Fruit fly (Drosophila melanogaster): ENCODE results near the gene Alg1.

The Alg1 gene

dm6 chr3R:17809014-17809413 is 1.9 kb downstream of the Alg1 start, which contains the start of gene Odj (continued):
- TF ChIP-seq sob (GFP tag; IDR thresholded peaks at IDR 0.05) (0 out of 2 replicates have a peak, but pooled peaks have one; percentile 7), peb (GFP tag; IDR thresholded peaks at IDR 0.05) (no peak), pho (GFP tag; optimal IDR thresholded peaks at IDR 0.05) (peak; percentile 4), hb (GFP tag; IDR thresholded peaks at IDR 0.05; ENCODE audit: partially characterized antibody) (peak; percentile 78), slbo (GFP tag; IDR thresholded peaks at IDR 0.05) (peak; percentile 44; the same call in 1 of the 2 replicates), BEAF-32 (GFP tag; optimal IDR thresholded peaks at IDR 0.05) (peak; percentile 92), Fer1 (GFP tag; optimal IDR thresholded peaks at IDR 0.05) (peak; percentile 4), rib (GFP tag; IDR thresholded peaks at IDR 0.05) (no peak), gfzf (GFP tag; optimal IDR thresholded peaks at IDR 0.05) (peak; percentile 47), CG6791 (GFP tag; IDR thresholded peaks at IDR 0.05; ENCODE audit: partially characterized antibody) (peak; percentile 94), CG18476 (GFP tag; optimal IDR thresholded peaks at IDR 0.05) (no peak), CG2120 (GFP tag; optimal IDR thresholded peaks at IDR 0.05) (peak; percentile 35), fd96Cb (tag; optimal IDR thresholded peaks at IDR 0.05) (no peak), CG16815 (GFP tag; optimal IDR thresholded peaks at IDR 0.05) (no peak), CG7963 (GFP tag; IDR thresholded peaks at IDR 0.05; ENCODE audit: partially characterized antibody) (peak; percentile 74), amos (GFP tag; IDR thresholded peaks at IDR 0.05; ENCODE audit: partially characterized antibody) (peak; percentile 96), crp (GFP tag; optimal IDR thresholded peaks at IDR 0.05) (peak in 1 of 2 experiments; percentile 9), Med (GFP tag) (peak; percentile 86), PHDP (tag; optimal IDR thresholded peaks at IDR 0.05) (peak; percentile 28), sens-2 (GFP tag; IDR thresholded peaks at IDR 0.05) (no peak), Hr78 (GFP tag; optimal IDR thresholded peaks at IDR 0.05) (no peak), CG8478 (optimal IDR thresholded peaks at IDR 0.05) (no peak), CG12659 (GFP tag; optimal IDR thresholded peaks at IDR 0.05) (peak; percentile 63), pzg (GFP tag; optimal IDR thresholded peaks at IDR 0.05) (peak; percentile 72), CG15479 (GFP tag; optimal IDR thresholded peaks at IDR 0.05) (no peak), Sox100B (GFP tag; optimal IDR thresholded peaks at IDR 0.05) (no peak), CG3995 (GFP tag; optimal IDR thresholded peaks at IDR 0.05) (peak; percentile 86), trem (tag; optimal IDR thresholded peaks at IDR 0.05) (peak; percentile 64), p53 (GFP tag; optimal IDR thresholded peaks at IDR 0.05) (no peak), klu (GFP tag; IDR thresholded peaks at IDR 0.05) (no peak), lbe (GFP tag; optimal IDR thresholded peaks at IDR 0.05) (peak; percentile 63), otp (GFP tag; IDR thresholded peaks at IDR 0.05) (no peak), CG7786 (GFP tag; optimal IDR thresholded peaks at IDR 0.05) (no peak), Six4 (GFP tag; optimal IDR thresholded peaks at IDR 0.05) (no peak), CG1603 (tag; optimal IDR thresholded peaks at IDR 0.05) (peak; percentile 41), zen (tag; optimal IDR thresholded peaks at IDR 0.05) (peak; percentile 35), CG42726 (GFP tag; IDR thresholded peaks at IDR 0.05; ENCODE audit: partially characterized antibody) (peak; percentile 88), E2f2 (GFP tag; IDR thresholded peaks at IDR 0.05) (peak; percentile 81), CG34224 (GFP tag; IDR thresholded peaks at IDR 0.05; ENCODE audit: partially characterized antibody) (peak; percentile 98), tna (GFP tag; IDR thresholded peaks at IDR 0.05; ENCODE audit: partially characterized antibody) (peak; percentile 79), CG3847 (GFP tag; IDR thresholded peaks at IDR 0.05) (peak; percentile 39; the same call in 1 of the 2 replicates), CG6175 (GFP tag; IDR thresholded peaks at IDR 0.05) (no peak), Dll (GFP tag; IDR thresholded peaks at IDR 0.05; ENCODE audit: partially characterized antibody) (peak; percentile 96), Myb (GFP tag; optimal IDR thresholded peaks at IDR 0.05) (peak; percentile 18), CG12391 (tag; optimal IDR thresholded peaks at IDR 0.05) (peak; percentile 43), Antp (GFP tag; optimal IDR thresholded peaks at IDR 0.05) (no peak), Usf (GFP tag; optimal IDR thresholded peaks at IDR 0.05) (no peak), CG8765 (GFP tag; IDR thresholded peaks at IDR 0.05) (no peak), CG34422 (GFP tag; IDR thresholded peaks at IDR 0.05) (0 out of 3 replicates have a peak, but pooled peaks have one; percentile 38), HLH4C (GFP tag; IDR thresholded peaks at IDR 0.05; ENCODE audit: partially characterized antibody) (peak; percentile 88)
